Fruit fly (Drosophila melanogaster) whole organism, prepupa: Measurements from ENCODE around the gene CG44837.

Source experiments
- CG16779 ChIP-seq: fragments of 200-800 bp; sonication (Bioruptor generic); optimal IDR thresholded peaks from 3 replicates; lab custom pipeline; 2017; ENCODE audit warnings: missing biosample characterization, mild to moderate bottlenecking, missing genetic modification characterization
- CG3032 ChIP-seq: fragments of 200-800 bp; optimal IDR thresholded peaks from 2 replicates; lab custom pipeline; 2019; ENCODE audit warnings: missing biosample characterization, mild to moderate bottlenecking, missing genetic modification characterization, moderate library complexity
- CG31627 ChIP-seq: fragments of 200-800 bp; sonication (Bioruptor generic); optimal IDR thresholded peaks from 3 replicates; lab custom pipeline; 2016; ENCODE audit warnings: missing biosample characterization, missing genetic modification characterization
- CG32006 ChIP-seq: fragments of 200-800 bp; sonication (Bioruptor generic); optimal IDR thresholded peaks from 3 replicates; lab custom pipeline; 2017; ENCODE audit warnings: missing biosample characterization, mild to moderate bottlenecking, missing genetic modification characterization
- CG8119 ChIP-seq: fragments of 200-800 bp; sonication (Bioruptor generic); IDR thresholded peaks from 3 replicates; pipeline ENCODE4 v1.3.6; 2022; ENCODE audit warnings: missing biosample characterization, missing genetic modification characterization
- Eip78C ChIP-seq: fragments of 200-800 bp; sonication (Bioruptor generic); peaks from one replicate; lab custom pipeline; 2016; ENCODE audit warnings: missing biosample characterization, missing genetic modification characterization
- Lpt ChIP-seq: fragments of 200-800 bp; sonication (Bioruptor generic); optimal IDR thresholded peaks from 3 replicates; lab custom pipeline; 2016; ENCODE audit warnings: missing biosample characterization, missing genetic modification characterization
- acj6 ChIP-seq: fragments of 200-800 bp; sonication (Bioruptor generic); optimal IDR thresholded peaks from 3 replicates; lab custom pipeline; 2016; ENCODE audit warnings: missing biosample characterization, missing genetic modification characterization
- dac ChIP-seq: fragments of 200-800 bp; sonication (Bioruptor generic); optimal IDR thresholded peaks from 2 replicates; lab custom pipeline; 2017; ENCODE audit warnings: missing biosample characterization, mild to moderate bottlenecking, missing genetic modification characterization
- fd85E ChIP-seq: fragments of 200-800 bp; sonication (Bioruptor generic); optimal IDR thresholded peaks from 3 replicates; lab custom pipeline; 2016; ENCODE audit warnings: missing biosample characterization, missing genetic modification characterization
- ss ChIP-seq, 2 experiments: fragments of 200-800 bp; sonication (Bioruptor generic); optimal IDR thresholded peaks; 2 replicates in 1 of 2; 3 replicates in 1 of 2; lab custom pipeline; 2017 to 2018; ENCODE audit warnings: mild to moderate bottlenecking in 2 of 2, missing biosample characterization in 2 of 2, missing genetic modification characterization in 2 of 2, moderate library complexity in 1 of 2

DNA sequence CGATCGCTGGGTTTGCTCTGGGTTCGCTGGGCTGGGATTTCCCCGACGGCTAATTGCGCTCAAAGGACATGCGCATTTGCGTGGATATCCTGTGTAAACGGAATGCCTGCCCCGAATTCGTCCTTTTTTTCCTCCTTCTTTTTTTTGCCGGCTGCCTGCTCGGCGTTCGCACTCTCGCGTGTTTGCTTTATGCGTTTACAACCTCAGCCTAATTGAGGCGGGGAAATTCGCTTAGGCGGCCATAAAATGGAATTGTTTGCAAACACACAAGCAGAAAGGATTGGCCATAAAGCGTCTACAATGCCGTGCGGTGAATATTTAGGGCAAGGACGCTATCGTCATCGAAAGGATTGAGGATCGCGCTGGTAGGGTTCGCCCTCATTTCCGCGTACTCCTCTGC is 13.3 kb downstream of the CG44837 start:
- no peak for TF ChIP-seq CG31627
- TF ChIP-seq acj6 (GFP tag; lab: Kevin White, UChicago) = no peak
- no peak for TF ChIP-seq dac (GFP tag; lab: Kevin White, UChicago)
- TF ChIP-seq CG32006 = no peak
- TF ChIP-seq Eip78C (GFP tag; lab: Kevin White, UChicago) = no peak
- TF ChIP-seq CG3032 = no peak
- no peak for TF ChIP-seq CG8119 (GFP tag; lab: Robert Waterston, UW)
- TF ChIP-seq Lpt = no peak
- TF ChIP-seq CG16779 (tag; lab: Kevin White, UChicago) = no peak
- no peak for TF ChIP-seq ss (GFP tag; optimal IDR thresholded peaks at IDR 0.05; lab: Kevin White, UChicago)
- TF ChIP-seq fd85E (GFP tag; lab: Kevin White, UChicago) = no peak
